Fruit fly (Drosophila melanogaster): Measurements from ENCODE around the gene para.

The para gene

DNA sequence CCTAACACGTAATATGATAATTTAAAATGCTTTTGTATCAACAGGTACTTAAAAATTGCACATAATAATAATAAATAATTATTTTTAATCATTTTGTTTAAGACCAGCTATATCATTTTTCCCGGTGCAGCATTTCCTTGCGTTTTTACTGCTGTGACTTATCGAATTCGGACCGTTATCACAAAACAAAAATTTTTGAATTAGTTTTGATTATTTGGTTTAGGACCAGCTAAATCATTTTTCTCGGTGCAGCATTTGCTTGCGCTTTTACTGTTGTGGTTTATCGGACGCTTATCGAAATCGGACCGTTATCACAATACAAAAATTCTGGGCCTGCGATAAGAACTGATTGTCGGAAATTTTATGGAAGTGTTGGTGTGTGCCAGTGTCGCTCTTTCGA, 19.7 kb upstream of the para start (continued):
- TF ChIP-seq lab (GFP tag; optimal IDR thresholded peaks at IDR 0.05) (peak; percentile 89), CG4617 (GFP tag; optimal IDR thresholded peaks at IDR 0.05; ENCODE audit: borderline replicate concordance) (no peak), crol (GFP tag; IDR thresholded peaks at IDR 0.05) (no peak), Hr51 (GFP tag; optimal IDR thresholded peaks at IDR 0.05) (peak; percentile 28 to 89), HLH4C (GFP tag; IDR thresholded peaks at IDR 0.05; ENCODE audit: partially characterized antibody) (no peak), CG1792 (GFP tag; optimal IDR thresholded peaks at IDR 0.05) (peak; percentile 55), CG13894 (tag; optimal IDR thresholded peaks at IDR 0.05) (peak; percentile 25), CG11696 (GFP tag; IDR thresholded peaks at IDR 0.05) (peak; percentile 65; the same call in 1 of the 2 replicates), CG7839 (tag; optimal IDR thresholded peaks at IDR 0.05) (peak; percentile 89), Dll (GFP tag; IDR thresholded peaks at IDR 0.05; ENCODE audit: partially characterized antibody) (0 out of 4 replicates have a peak, but pooled peaks have one; percentile 15), Tbp (GFP tag; optimal IDR thresholded peaks at IDR 0.05) (no peak), Atf3 (GFP tag; optimal IDR thresholded peaks at IDR 0.05) (peak; percentile 8), CG12219 (GFP tag; optimal IDR thresholded peaks at IDR 0.05) (peak; percentile 75), abd-A (tag; optimal IDR thresholded peaks at IDR 0.05) (no peak), zfh1 (GFP tag; IDR thresholded peaks at IDR 0.05) (peak; percentile 82), ase (GFP tag; IDR thresholded peaks at IDR 0.05) (peak; percentile 67), CG18599 (GFP tag; optimal IDR thresholded peaks at IDR 0.05) (peak; percentile 86), Xrp1 (GFP tag; IDR thresholded peaks at IDR 0.05) (peak; percentile 87), Hey (tag; optimal IDR thresholded peaks at IDR 0.05) (no peak), CG6765 (GFP tag; optimal IDR thresholded peaks at IDR 0.05) (peak; percentile 74), CoRest (tag; optimal IDR thresholded peaks at IDR 0.05) (peak; percentile 85), trh (GFP tag; optimal IDR thresholded peaks at IDR 0.05) (peak; percentile 20), CG9797 (GFP tag; optimal IDR thresholded peaks at IDR 0.05) (no peak), Dp (GFP tag; optimal IDR thresholded peaks at IDR 0.05) (no peak), bowl (GFP tag; IDR thresholded peaks at IDR 0.05) (peak; percentile 53; the same call in 1 of the 2 replicates), CG17568 (GFP tag; optimal IDR thresholded peaks at IDR 0.05) (peak; percentile 83), mld (GFP tag; IDR thresholded peaks at IDR 0.05; ENCODE audit: partially characterized antibody) (no peak), tll (GFP tag; optimal IDR thresholded peaks at IDR 0.05) (no peak), Dbx (GFP tag; IDR thresholded peaks at IDR 0.05) (peak; percentile 73; the same call in 2 of the 3 replicates), Rfx (GFP tag; IDR thresholded peaks at IDR 0.05) (peak; percentile 84), row (GFP tag; IDR thresholded peaks at IDR 0.05) (peak; percentile 82), Blimp-1 (GFP tag; optimal IDR thresholded peaks at IDR 0.05) (peak; percentile 81), mam (GFP tag; optimal IDR thresholded peaks at IDR 0.05) (peak; percentile 61), sim (GFP tag; IDR thresholded peaks at IDR 0.05) (peak; percentile 69; the same call in 1 of the 2 replicates), Med (GFP tag) (peak; percentile 94), CG4404 (GFP tag; IDR thresholded peaks at IDR 0.05) (peak; percentile 39), CG8281 (tag; optimal IDR thresholded peaks at IDR 0.05) (no peak), CG14441 (GFP tag; IDR thresholded peaks at IDR 0.05) (peak; percentile 76), Nf-YB (GFP tag; optimal IDR thresholded peaks at IDR 0.05) (peak; percentile 62), CG13775 (GFP tag; optimal IDR thresholded peaks at IDR 0.05) (peak; percentile 81), fd96Cb (tag; optimal IDR thresholded peaks at IDR 0.05) (peak; percentile 82), so (GFP tag; IDR thresholded peaks at IDR 0.05) (no peak), CG7556 (GFP tag; optimal IDR thresholded peaks at IDR 0.05) (peak; percentile 89), CG7357 (GFP tag; IDR thresholded peaks at IDR 0.05) (peak; percentile 51; the same call in 2 of the 3 replicates), sqz (GFP tag; optimal IDR thresholded peaks at IDR 0.05) (peak; percentile 59), CG9932 (GFP tag; IDR thresholded peaks at IDR 0.05) (peak; percentile 60), CG1832 (GFP tag; optimal IDR thresholded peaks at IDR 0.05) (no peak), grn (GFP tag; optimal IDR thresholded peaks at IDR 0.05) (peak; percentile 95), CG9817 (tag; optimal IDR thresholded peaks at IDR 0.05) (peak; percentile 53), Sox100B (GFP tag; optimal IDR thresholded peaks at IDR 0.05) (peak; percentile 86)

Data from whole organism, embryonic.